Worm (Caenorhabditis elegans) whole organism, L4 larva: ENCODE measurements around the gene enpp-1.

Source experiments
- ZK546.5 ChIP-seq, 2 experiments: sonication (generic microtip); optimal IDR thresholded peaks; 2 replicates each; lab custom pipeline; 2017; ENCODE audit warnings: missing biosample characterization in 2 of 2, missing genetic modification characterization in 2 of 2
- arid-1 ChIP-seq: fragments of 200-800 bp; sonication (Bioruptor generic); conservative IDR thresholded peaks from 2 replicates; pipeline ENCODE4 v1.3.6; 2022; ENCODE audit warnings: missing genetic modification reagents, missing genetic modification characterization, missing compliant biosample characterization
- lim-7 ChIP-seq: fragments of 200-800 bp; sonication (Bioruptor generic); IDR thresholded peaks from 2 replicates; pipeline ENCODE4 v1.3.6; 2022; ENCODE audit warnings: missing genetic modification characterization, missing compliant biosample characterization
- lin-1 ChIP-seq: fragments of 200-800 bp; sonication (Bioruptor generic); IDR thresholded peaks from 2 replicates; pipeline ENCODE4 v1.3.6; 2022; ENCODE audit warnings: missing genetic modification reagents, missing genetic modification characterization, missing compliant biosample characterization
- nhr-11 ChIP-seq: fragments of 150-350 bp; optimal IDR thresholded peaks from 2 replicates; lab custom pipeline; 2014; ENCODE audit warnings: missing biosample characterization, missing genetic modification characterization
- nhr-237 ChIP-seq: sonication (generic microtip); optimal IDR thresholded peaks from 2 replicates; lab custom pipeline; 2017; ENCODE audit warnings: missing biosample characterization, missing genetic modification characterization
- nhr-77 ChIP-seq: fragments of 150-350 bp; optimal IDR thresholded peaks from 2 replicates; lab custom pipeline; 2014; ENCODE audit warnings: missing biosample characterization, missing genetic modification characterization
- zag-1 ChIP-seq: fragments of 150-350 bp; optimal IDR thresholded peaks from 2 replicates; lab custom pipeline; 2014; ENCODE audit warnings: missing biosample characterization, missing genetic modification characterization

DNA sequence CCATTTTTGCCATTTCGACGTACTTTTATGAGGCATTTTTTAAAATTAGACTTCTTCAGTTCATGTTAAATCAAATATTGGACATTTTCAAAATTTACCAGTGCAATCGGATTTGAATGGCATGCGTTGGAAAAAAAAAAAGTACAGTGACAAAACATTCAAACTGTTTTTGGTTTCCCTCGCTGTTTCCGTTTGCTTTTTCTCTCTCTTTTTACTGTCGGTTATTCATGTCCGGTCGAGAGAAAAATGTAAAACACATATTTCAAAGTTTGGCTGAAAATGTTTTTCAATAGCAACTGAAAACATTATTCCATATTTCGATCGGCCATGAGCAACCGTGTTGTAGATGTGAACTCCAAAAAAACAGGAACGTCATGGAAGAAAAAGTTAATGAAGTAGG, 9.4 kb downstream of the enpp-1 start, which contains the start of gene C27A7.3:
- TF ChIP-seq arid-1 (GFP tag; lab: Robert Waterston, UW): no peak
- no peak for TF ChIP-seq nhr-77
- TF ChIP-seq lin-1 (GFP tag; lab: Robert Waterston, UW): no peak
- TF ChIP-seq nhr-237 (tag; lab: Kevin White, UChicago): no peak
- TF ChIP-seq zag-1: no peak
- no peak for TF ChIP-seq ZK546.5 (tag; optimal IDR thresholded peaks at IDR 0.05; lab: Kevin White, UChicago)
- TF ChIP-seq lim-7 (GFP tag; lab: Robert Waterston, UW): no peak
- TF ChIP-seq nhr-11: no peak
